Worm (Caenorhabditis elegans) whole organism, L2 larva: ENCODE measurements around the gene ZK813.7.

ENCODE experiments used
- aly-2 ChIP-seq: fragments of 150-350 bp; optimal IDR thresholded peaks from 2 replicates; lab custom pipeline; 2014; ENCODE audit warnings: missing biosample characterization, missing genetic modification characterization
- ama-1 ChIP-seq: fragments of 150-350 bp; optimal IDR thresholded peaks from 2 replicates; lab custom pipeline; 2018; ENCODE audit warnings: inconsistent platforms
- egl-27 ChIP-seq: sonication (generic microtip); optimal IDR thresholded peaks from 3 replicates; lab custom pipeline; 2017; ENCODE audit warnings: missing biosample characterization, missing genetic modification reagents, missing genetic modification characterization
- lin-13 ChIP-seq: fragments of 150-350 bp; optimal IDR thresholded peaks from 2 replicates; lab custom pipeline; 2014; ENCODE audit warnings: missing biosample characterization, missing genetic modification reagents, missing genetic modification characterization
- lsy-2 ChIP-seq, 2 experiments: fragments of 150-350 bp in 1 of 2; sonication (generic microtip) in 1 of 2; optimal IDR thresholded peaks; 2 replicates each; lab custom pipeline; 2014 to 2017; ENCODE audit warnings: missing biosample characterization in 2 of 2, missing genetic modification characterization in 2 of 2
- mdl-1 ChIP-seq, 2 experiments: fragments of 150-350 bp in 1 of 2; sonication (generic microtip) in 1 of 2; optimal IDR thresholded peaks; 2 replicates each; lab custom pipeline; 2017; ENCODE audit warnings: missing biosample characterization in 2 of 2, missing genetic modification characterization in 2 of 2
- nhr-11 ChIP-seq: fragments of 150-350 bp; optimal IDR thresholded peaks from 2 replicates; lab custom pipeline; 2014; ENCODE audit warnings: missing biosample characterization, missing genetic modification characterization
- nhr-237 ChIP-seq: fragments of 150-350 bp; optimal IDR thresholded peaks from 2 replicates; lab custom pipeline; 2014; ENCODE audit warnings: missing biosample characterization, missing genetic modification characterization
- nhr-25 ChIP-seq: fragments of 150-350 bp; sonication (generic microtip); optimal IDR thresholded peaks from 3 replicates; lab custom pipeline; 2014; ENCODE audit warnings: missing biosample characterization, missing genetic modification characterization
- nhr-77 ChIP-seq: fragments of 150-350 bp; optimal IDR thresholded peaks from 2 replicates; lab custom pipeline; 2014; ENCODE audit warnings: missing biosample characterization, missing genetic modification characterization
- unc-62 ChIP-seq: fragments of 150-350 bp; optimal IDR thresholded peaks from 2 replicates; lab custom pipeline; 2014; ENCODE audit warnings: missing biosample characterization, missing genetic modification reagents, missing genetic modification characterization
- zag-1 ChIP-seq: fragments of 150-350 bp; optimal IDR thresholded peaks from 2 replicates; lab custom pipeline; 2014; ENCODE audit warnings: missing biosample characterization, missing genetic modification characterization
- ztf-4 ChIP-seq: fragments of 150-350 bp; optimal IDR thresholded peaks from 2 replicates; lab custom pipeline; 2014; ENCODE audit warnings: missing biosample characterization, missing genetic modification characterization

- TF ChIP-seq unc-62 (GFP tag; lab: Kevin White, UChicago) (no peak), mdl-1 (tag; optimal IDR thresholded peaks at IDR 0.05; lab: Kevin White, UChicago) (no peak), lsy-2 (tag; optimal IDR thresholded peaks at IDR 0.05; lab: Kevin White, UChicago) (no peak), ama-1 (no peak), nhr-11 (tag; lab: Kevin White, UChicago) (no peak), nhr-77 (tag; lab: Kevin White, UChicago) (no peak), nhr-25 (tag; lab: Kevin White, UChicago) (no peak), nhr-237 (tag; lab: Kevin White, UChicago) (no peak), ztf-4 (tag; lab: Kevin White, UChicago) (no peak), zag-1 (tag; lab: Kevin White, UChicago) (no peak), egl-27 (tag; lab: Kevin White, UChicago) (no peak), aly-2 (tag; lab: Kevin White, UChicago) (no peak), lin-13 (GFP tag; lab: Kevin White, UChicago) (no peak)
Measured at ce11 chrX:3467958-3468357, 23.3 kb downstream of the ZK813.7 start.
